Worm (Caenorhabditis elegans) whole organism, L1 larva: ENCODE data around the gene plg-1.

Experiments used
- C04F5.9 ChIP-seq: sonication (generic microtip); optimal IDR thresholded peaks from 2 replicates; lab custom pipeline; 2016; ENCODE audit warnings: missing genetic modification characterization, missing compliant biosample characterization
- C16A3.4 ChIP-seq: fragments of 150-350 bp; optimal IDR thresholded peaks from 2 replicates; lab custom pipeline; 2014; ENCODE audit warnings: missing biosample characterization, missing genetic modification characterization
- F16B12.6 ChIP-seq: fragments of 150-350 bp; optimal IDR thresholded peaks from 2 replicates; lab custom pipeline; 2014; ENCODE audit warnings: missing biosample characterization, missing genetic modification characterization
- aha-1 ChIP-seq: fragments of 150-350 bp; optimal IDR thresholded peaks from 2 replicates; lab custom pipeline; 2014; ENCODE audit warnings: missing biosample characterization, missing genetic modification characterization
- ama-1 ChIP-seq: fragments of 150-350 bp; optimal IDR thresholded peaks from 2 replicates; lab custom pipeline; 2014
- ceh-63 ChIP-seq: fragments of 200-800 bp; sonication (Bioruptor generic); optimal IDR thresholded peaks from 2 replicates; lab custom pipeline; 2018; ENCODE audit warnings: mild to moderate bottlenecking, missing genetic modification characterization, missing compliant biosample characterization
- ceh-90 ChIP-seq: sonication (generic microtip); optimal IDR thresholded peaks from 2 replicates; lab custom pipeline; 2016; ENCODE audit warnings: missing genetic modification characterization, missing compliant biosample characterization
- ces-1 ChIP-seq: fragments of 150-350 bp; optimal IDR thresholded peaks from 2 replicates; lab custom pipeline; 2014; ENCODE audit warnings: missing biosample characterization, missing genetic modification reagents, missing genetic modification characterization
- dpl-1 ChIP-seq, 3 experiments: fragments of 150-350 bp in 2 of 3; sonication (generic microtip) in 1 of 3; optimal IDR thresholded peaks; 2 replicates each; lab custom pipeline; 2014 to 2017; ENCODE audit warnings: missing biosample characterization in 3 of 3, missing genetic modification characterization in 3 of 3, missing genetic modification reagents in 3 of 3
- dsc-1 ChIP-seq: sonication (generic microtip); optimal IDR thresholded peaks from 2 replicates; lab custom pipeline; 2016; ENCODE audit warnings: mild to moderate bottlenecking, missing genetic modification characterization, missing compliant biosample characterization
- efl-1 ChIP-seq, 4 experiments: fragments of 150-350 bp; optimal IDR thresholded peaks in 3 of 4; peaks in 1 of 4; 1 replicate in 1 of 4; 2 replicates in 3 of 4; lab custom pipeline; 2014; ENCODE audit warnings: missing biosample characterization in 2 of 4, missing genetic modification characterization in 2 of 4, missing genetic modification reagents in 2 of 4
- egl-13 ChIP-seq: sonication (generic microtip); optimal IDR thresholded peaks from 2 replicates; lab custom pipeline; 2016; ENCODE audit warnings: missing genotype, missing genetic modification reagents, missing genetic modification characterization, missing compliant biosample characterization
- egl-27 ChIP-seq, 2 experiments: fragments of 150-350 bp in 1 of 2; sonication (generic microtip); optimal IDR thresholded peaks; 3 replicates each; lab custom pipeline; 2017 to 2018; ENCODE audit warnings: missing biosample characterization in 2 of 2, missing genetic modification characterization in 2 of 2, missing genetic modification reagents in 2 of 2
- elt-3 ChIP-seq, 6 experiments: fragments of 150-350 bp in 1 of 6; sonication (generic microtip); optimal IDR thresholded peaks; 2 replicates each; lab custom pipeline; 2017 to 2018; ENCODE audit warnings: missing biosample characterization in 6 of 6, missing genetic modification characterization in 6 of 6, inconsistent platforms in 1 of 6
- fkh-10 ChIP-seq: sonication (generic microtip); optimal IDR thresholded peaks from 2 replicates; lab custom pipeline; 2017; ENCODE audit warnings: missing biosample characterization, missing genetic modification reagents, missing genetic modification characterization
- fkh-4 ChIP-seq: sonication (generic microtip); optimal IDR thresholded peaks from 2 replicates; lab custom pipeline; 2016; ENCODE audit warnings: missing compliant biosample characterization, missing genetic modification characterization, borderline replicate concordance
- grh-1 ChIP-seq: fragments of 200-800 bp; sonication (Bioruptor generic); IDR thresholded peaks from 2 replicates; pipeline ENCODE4 v1.3.6; 2022; ENCODE audit warnings: missing genetic modification reagents, missing genetic modification characterization, missing compliant biosample characterization
- hlh-17 ChIP-seq: fragments of 200-800 bp; sonication (Bioruptor generic); optimal IDR thresholded peaks from 2 replicates; lab custom pipeline; 2018; ENCODE audit warnings: missing genetic modification characterization, mild to moderate bottlenecking, missing compliant biosample characterization, moderate library complexity, borderline replicate concordance
- hpl-2 ChIP-seq: fragments of 150-350 bp; optimal IDR thresholded peaks from 2 replicates; lab custom pipeline; 2014; ENCODE audit warnings: missing biosample characterization, missing genetic modification reagents, missing genetic modification characterization
- isw-1 ChIP-seq: fragments of 200-800 bp; sonication (Bioruptor generic); IDR thresholded peaks from 2 replicates; pipeline ENCODE4 v1.3.6; 2022; ENCODE audit warnings: missing genetic modification characterization, missing compliant biosample characterization
- jun-1 ChIP-seq: fragments of 150-350 bp; optimal IDR thresholded peaks from 2 replicates; lab custom pipeline; 2014; ENCODE audit warnings: missing biosample characterization, missing genetic modification reagents, missing genetic modification characterization
- lin-13 ChIP-seq: fragments of 150-350 bp; optimal IDR thresholded peaks from 2 replicates; lab custom pipeline; 2014; ENCODE audit warnings: missing biosample characterization, missing genetic modification reagents, missing genetic modification characterization
- lin-14 ChIP-seq: fragments of 200-800 bp; sonication (Bioruptor generic); optimal IDR thresholded peaks from 2 replicates; lab custom pipeline; 2018; ENCODE audit warnings: mild to moderate bottlenecking, missing genetic modification characterization, moderate library complexity, missing compliant biosample characterization
- lin-35 ChIP-seq, 2 experiments: fragments of 150-350 bp; optimal IDR thresholded peaks; 2 replicates each; lab custom pipeline; 2014; ENCODE audit warnings: missing biosample characterization in 2 of 2, missing genetic modification characterization in 2 of 2, missing genetic modification reagents in 2 of 2
- mab-9 ChIP-seq: fragments of 200-800 bp; sonication (Bioruptor generic); IDR thresholded peaks from 2 replicates; pipeline ENCODE4 v1.3.6; 2022; ENCODE audit warnings: missing genetic modification reagents, missing genetic modification characterization, missing compliant biosample characterization
- mdl-1 ChIP-seq, 2 experiments: fragments of 150-350 bp; optimal IDR thresholded peaks; 2 replicates each; lab custom pipeline; 2014 to 2017; ENCODE audit warnings: missing biosample characterization in 2 of 2, missing genetic modification characterization in 2 of 2, inconsistent platforms in 1 of 2
- mef-2 ChIP-seq: fragments of 150-350 bp; optimal IDR thresholded peaks from 2 replicates; lab custom pipeline; 2014; ENCODE audit warnings: missing biosample characterization, missing genetic modification characterization
- nhr-11 ChIP-seq: fragments of 150-350 bp; optimal IDR thresholded peaks from 2 replicates; lab custom pipeline; 2014; ENCODE audit warnings: missing biosample characterization, missing genetic modification characterization
- nhr-12 ChIP-seq: sonication (generic microtip); optimal IDR thresholded peaks from 2 replicates; lab custom pipeline; 2017; ENCODE audit warnings: missing biosample characterization, missing genetic modification characterization
- nhr-20 ChIP-seq: sonication (generic microtip); optimal IDR thresholded peaks from 2 replicates; lab custom pipeline; 2016; ENCODE audit warnings: mild to moderate bottlenecking, missing genetic modification characterization, missing compliant biosample characterization
- nhr-237 ChIP-seq: fragments of 150-350 bp; optimal IDR thresholded peaks from 2 replicates; lab custom pipeline; 2014; ENCODE audit warnings: missing biosample characterization, missing genetic modification characterization
- nhr-28 ChIP-seq: fragments of 150-350 bp; optimal IDR thresholded peaks from 2 replicates; lab custom pipeline; 2014; ENCODE audit warnings: missing biosample characterization, missing genetic modification characterization
- nhr-47 ChIP-seq: sonication (generic microtip); optimal IDR thresholded peaks from 2 replicates; lab custom pipeline; 2016; ENCODE audit warnings: mild to moderate bottlenecking, missing genetic modification characterization, moderate library complexity, missing compliant biosample characterization
- nhr-71 ChIP-seq: sonication (generic microtip); optimal IDR thresholded peaks from 2 replicates; lab custom pipeline; 2016; ENCODE audit warnings: mild to moderate bottlenecking, missing genetic modification characterization, moderate library complexity, missing compliant biosample characterization
- nhr-76 ChIP-seq: sonication (generic microtip); optimal IDR thresholded peaks from 2 replicates; lab custom pipeline; 2017; ENCODE audit warnings: missing biosample characterization, missing genetic modification characterization
- nhr-77 ChIP-seq: fragments of 150-350 bp; optimal IDR thresholded peaks from 2 replicates; lab custom pipeline; 2014; ENCODE audit warnings: missing biosample characterization, missing genetic modification characterization
- nhr-90 ChIP-seq: sonication (generic microtip); optimal IDR thresholded peaks from 2 replicates; lab custom pipeline; 2016; ENCODE audit warnings: mild to moderate bottlenecking, missing genetic modification characterization, missing compliant biosample characterization; ENCODE audit not compliant: poor library complexity
- pax-3 ChIP-seq: fragments of 200-800 bp; sonication (Bioruptor generic); optimal IDR thresholded peaks from 2 replicates; lab custom pipeline; 2018; ENCODE audit warnings: mild to moderate bottlenecking, missing genetic modification characterization, moderate library complexity, missing compliant biosample characterization
- rnt-1 ChIP-seq: sonication (generic microtip); optimal IDR thresholded peaks from 2 replicates; lab custom pipeline; 2016; ENCODE audit warnings: mild to moderate bottlenecking, missing genetic modification characterization, moderate library complexity, missing compliant biosample characterization
- skn-1 ChIP-seq: fragments of 150-350 bp; optimal IDR thresholded peaks from 2 replicates; lab custom pipeline; 2014; ENCODE audit warnings: missing biosample characterization, missing genetic modification characterization
- snu-23 ChIP-seq: sonication (generic microtip); optimal IDR thresholded peaks from 2 replicates; lab custom pipeline; 2016; ENCODE audit warnings: missing genetic modification characterization, missing compliant biosample characterization
- sox-4 ChIP-seq: sonication (generic microtip); optimal IDR thresholded peaks from 2 replicates; lab custom pipeline; 2016; ENCODE audit warnings: missing genetic modification characterization, missing compliant biosample characterization
- sup-37 ChIP-seq: fragments of 200-800 bp; sonication (Bioruptor generic); optimal IDR thresholded peaks from 2 replicates; lab custom pipeline; 2018; ENCODE audit warnings: mild to moderate bottlenecking, missing genetic modification characterization, missing compliant biosample characterization
- swsn-7 ChIP-seq: sonication (generic microtip); optimal IDR thresholded peaks from 2 replicates; lab custom pipeline; 2016; ENCODE audit warnings: missing genetic modification characterization, missing compliant biosample characterization
- tlp-1 ChIP-seq: fragments of 150-350 bp; optimal IDR thresholded peaks from 2 replicates; lab custom pipeline; 2014; ENCODE audit warnings: missing biosample characterization, missing genetic modification characterization
- unc-62 ChIP-seq: fragments of 150-350 bp; optimal IDR thresholded peaks from 2 replicates; lab custom pipeline; 2014; ENCODE audit warnings: missing biosample characterization, missing genetic modification reagents, missing genetic modification characterization
- unc-86 ChIP-seq: sonication (generic microtip); optimal IDR thresholded peaks from 2 replicates; lab custom pipeline; 2016; ENCODE audit warnings: missing genetic modification characterization, missing compliant biosample characterization
- unc-98 ChIP-seq: fragments of 200-800 bp; sonication (Bioruptor generic); IDR thresholded peaks from 2 replicates; pipeline ENCODE4 v1.3.6; 2022; ENCODE audit warnings: missing genetic modification characterization, missing compliant biosample characterization
- vab-15 ChIP-seq: sonication (generic microtip); optimal IDR thresholded peaks from 2 replicates; lab custom pipeline; 2017; ENCODE audit warnings: missing genotype, mild to moderate bottlenecking, missing genetic modification characterization, missing compliant biosample characterization
- xbp-1 ChIP-seq: sonication (generic microtip); optimal IDR thresholded peaks from 2 replicates; lab custom pipeline; 2016; ENCODE audit warnings: missing genetic modification characterization, missing compliant biosample characterization
- zag-1 ChIP-seq: fragments of 150-350 bp; optimal IDR thresholded peaks from 2 replicates; lab custom pipeline; 2014; ENCODE audit warnings: missing biosample characterization, missing genetic modification characterization
- ztf-4 ChIP-seq: fragments of 150-350 bp; optimal IDR thresholded peaks from 2 replicates; lab custom pipeline; 2014; ENCODE audit warnings: missing biosample characterization, missing genetic modification characterization

The plg-1 gene

ce11 chrIII:8850482-8851047 is 1.5 kb upstream of the plg-1 start, which contains the start of gene F44E2.9:
Gene F44E2.9 (minus strand): TSS chrIII:8850532.
- peak; percentile 69 for TF ChIP-seq C04F5.9 (tag; lab: Kevin White, UChicago)
- no peak for TF ChIP-seq nhr-76 (tag; lab: Kevin White, UChicago)
- peak; percentile 50 for TF ChIP-seq F16B12.6 (tag; lab: Kevin White, UChicago)
- TF ChIP-seq egl-13 (tag; lab: Kevin White, UChicago), result peak; percentile 64
- peak in 1 of 2 experiments; percentile 20 for TF ChIP-seq mdl-1 (tag; optimal IDR thresholded peaks at IDR 0.05; lab: Kevin White, UChicago)
- TF ChIP-seq snu-23 (GFP tag; lab: Kevin White, UChicago), result peak; percentile 73
- TF ChIP-seq lin-14 (GFP tag; lab: Kevin White, UChicago), result peak; percentile 91
- no peak for TF ChIP-seq mab-9
- no peak for TF ChIP-seq nhr-77
- peak; percentile 69 for TF ChIP-seq pax-3 (tag; lab: Kevin White, UChicago)
- no peak for TF ChIP-seq nhr-28 (tag; lab: Kevin White, UChicago)
- no peak for TF ChIP-seq jun-1 (tag; lab: Kevin White, UChicago)
- TF ChIP-seq nhr-90 (tag; lab: Kevin White, UChicago), result peak; percentile 79
- TF ChIP-seq hlh-17 (GFP tag; lab: Kevin White, UChicago), result no peak
- no peak for TF ChIP-seq tlp-1 (tag; lab: Kevin White, UChicago)
- peak; percentile 7 for TF ChIP-seq fkh-10 (GFP tag; lab: Kevin White, UChicago)
- TF ChIP-seq nhr-20 (tag; lab: Kevin White, UChicago), result peak; percentile 70
- TF ChIP-seq C16A3.4 (tag; lab: Kevin White, UChicago), result peak; percentile 39
- peak; percentile 80 for TF ChIP-seq nhr-71 (tag; lab: Kevin White, UChicago)
- TF ChIP-seq nhr-11 (tag; lab: Kevin White, UChicago), result no peak
- peak; percentile 89 to 95 (median 93) for TF ChIP-seq dpl-1 (GFP tag; optimal IDR thresholded peaks at IDR 0.05; lab: Kevin White, UChicago)
- TF ChIP-seq ceh-63, result no peak
- peak; percentile 96 for TF ChIP-seq lin-35 (GFP tag; optimal IDR thresholded peaks at IDR 0.05; lab: Kevin White, UChicago)
- peak; percentile 65 for TF ChIP-seq xbp-1 (tag; lab: Kevin White, UChicago)
- TF ChIP-seq grh-1 (GFP tag; lab: Robert Waterston, UW), result no peak
- no peak for TF ChIP-seq nhr-12 (tag; lab: Kevin White, UChicago)
- TF ChIP-seq ztf-4 (tag; lab: Kevin White, UChicago), result no peak
- TF ChIP-seq mef-2, result no peak
- TF ChIP-seq unc-98 (GFP tag; lab: Robert Waterston, UW), result peak; percentile 74
- TF ChIP-seq skn-1 (tag; lab: Kevin White, UChicago), result peak; percentile 81
- TF ChIP-seq ces-1, result no peak
- no peak for TF ChIP-seq ama-1 (lab: Kevin White, UChicago)
- TF ChIP-seq hpl-2, result no peak
- peak; percentile 96 for TF ChIP-seq rnt-1 (tag; lab: Kevin White, UChicago)
- no peak for TF ChIP-seq egl-27 (tag; optimal IDR thresholded peaks at IDR 0.05; lab: Kevin White, UChicago)
- TF ChIP-seq elt-3 (tag; optimal IDR thresholded peaks at IDR 0.05; lab: Kevin White, UChicago), result peak in 1 of 6 experiments; percentile 58
- TF ChIP-seq efl-1 (optimal IDR thresholded peaks at IDR 0.05; lab: Kevin White, UChicago), result peak; percentile 94 to 95
- peak; percentile 94 to 99 for TF ChIP-seq efl-1 (GFP tag; optimal IDR thresholded peaks at IDR 0.05 in 1 of 2; lab: Kevin White, UChicago)
- TF ChIP-seq swsn-7 (tag; lab: Kevin White, UChicago), result peak; percentile 69
- TF ChIP-seq aha-1 (tag; lab: Kevin White, UChicago), result no peak
- no peak for TF ChIP-seq dsc-1 (tag; lab: Kevin White, UChicago)
- no peak for TF ChIP-seq nhr-237
- no peak for TF ChIP-seq sox-4 (tag; lab: Kevin White, UChicago)
- TF ChIP-seq isw-1 (GFP tag; lab: Robert Waterston, UW), result peak; percentile 67
- no peak for TF ChIP-seq sup-37
- TF ChIP-seq lin-13 (GFP tag; lab: Kevin White, UChicago), result peak; percentile 26
- no peak for TF ChIP-seq zag-1
- no peak for TF ChIP-seq vab-15 (tag; lab: Kevin White, UChicago)
- TF ChIP-seq fkh-4 (tag; lab: Kevin White, UChicago), result peak; percentile 69
- TF ChIP-seq unc-62 (GFP tag; lab: Kevin White, UChicago), result no peak
- TF ChIP-seq unc-86 (tag; lab: Kevin White, UChicago), result peak; percentile 59
- no peak for TF ChIP-seq nhr-47 (tag; lab: Kevin White, UChicago)
- peak; percentile 88 for TF ChIP-seq ceh-90 (tag; lab: Kevin White, UChicago)
